Fruit fly (Drosophila melanogaster) whole organism, prepupa: ENCODE measurements around the gene Ppt2.

ENCODE experiments used
- Blimp-1 ChIP-seq: fragments of 200-800 bp; sonication (Bioruptor generic); optimal IDR thresholded peaks from 3 replicates; lab custom pipeline; 2017; ENCODE audit warnings: missing biosample characterization, missing genetic modification characterization, mild to moderate bottlenecking, moderate library complexity, missing genetic modification reagents
- CG10631 ChIP-seq: fragments of 200-800 bp; sonication (Bioruptor generic); optimal IDR thresholded peaks from 2 replicates; lab custom pipeline; 2016; ENCODE audit warnings: missing biosample characterization, missing genetic modification characterization
- CG11294 ChIP-seq: fragments of 200-800 bp; sonication (Bioruptor generic); IDR thresholded peaks from 2 replicates; pipeline ENCODE4 v1.3.6; 2022; ENCODE audit warnings: missing biosample characterization, missing genetic modification characterization
- CG15336 ChIP-seq: fragments of 200-800 bp; sonication (Bioruptor generic); IDR thresholded peaks from 2 replicates; pipeline ENCODE4 v1.3.6; 2022; ENCODE audit warnings: missing biosample characterization, missing genetic modification characterization
- CG1621 ChIP-seq: fragments of 200-800 bp; sonication (Bioruptor generic); optimal IDR thresholded peaks from 3 replicates; lab custom pipeline; 2018; ENCODE audit warnings: missing biosample characterization, mild to moderate bottlenecking, missing genetic modification characterization
- CG3032 ChIP-seq: fragments of 200-800 bp; optimal IDR thresholded peaks from 2 replicates; lab custom pipeline; 2019; ENCODE audit warnings: missing biosample characterization, mild to moderate bottlenecking, missing genetic modification characterization, moderate library complexity
- CG31627 ChIP-seq: fragments of 200-800 bp; sonication (Bioruptor generic); optimal IDR thresholded peaks from 3 replicates; lab custom pipeline; 2016; ENCODE audit warnings: missing biosample characterization, missing genetic modification characterization
- CG32006 ChIP-seq: fragments of 200-800 bp; sonication (Bioruptor generic); optimal IDR thresholded peaks from 3 replicates; lab custom pipeline; 2017; ENCODE audit warnings: missing biosample characterization, mild to moderate bottlenecking, missing genetic modification characterization
- CG34406 ChIP-seq: fragments of 200-800 bp; sonication (Bioruptor generic); optimal IDR thresholded peaks from 3 replicates; lab custom pipeline; 2016; ENCODE audit warnings: missing biosample characterization, missing genetic modification characterization
- CG6276 ChIP-seq: fragments of 200-800 bp; sonication (Bioruptor generic); optimal IDR thresholded peaks from 2 replicates; lab custom pipeline; 2017; ENCODE audit warnings: missing biosample characterization, mild to moderate bottlenecking, missing genetic modification characterization
- CG6808 ChIP-seq: fragments of 200-800 bp; sonication (Bioruptor generic); optimal IDR thresholded peaks from 3 replicates; lab custom pipeline; 2017; ENCODE audit warnings: missing biosample characterization, missing genetic modification characterization, mild to moderate bottlenecking, moderate library complexity, missing genetic modification reagents
- CG7368 ChIP-seq: fragments of 200-800 bp; sonication (Bioruptor generic); optimal IDR thresholded peaks from 3 replicates; lab custom pipeline; 2016; ENCODE audit warnings: missing biosample characterization, missing genetic modification characterization
- CG8119 ChIP-seq: fragments of 200-800 bp; sonication (Bioruptor generic); IDR thresholded peaks from 3 replicates; pipeline ENCODE4 v1.3.6; 2022; ENCODE audit warnings: missing biosample characterization, missing genetic modification characterization
- CG8632 ChIP-seq: fragments of 200-800 bp; sonication (Bioruptor generic); optimal IDR thresholded peaks from 3 replicates; lab custom pipeline; 2016; ENCODE audit warnings: missing biosample characterization, missing genetic modification characterization
- CG9139 ChIP-seq: fragments of 200-800 bp; sonication (Bioruptor generic); optimal IDR thresholded peaks from 3 replicates; lab custom pipeline; 2017; ENCODE audit warnings: missing biosample characterization, mild to moderate bottlenecking, missing genetic modification characterization
- Eip78C ChIP-seq: fragments of 200-800 bp; sonication (Bioruptor generic); peaks from one replicate; lab custom pipeline; 2016; ENCODE audit warnings: missing biosample characterization, missing genetic modification characterization
- Hr4 ChIP-seq: fragments of 200-800 bp; sonication (Bioruptor generic); optimal IDR thresholded peaks from 3 replicates; lab custom pipeline; 2016; ENCODE audit warnings: missing biosample characterization, missing genetic modification characterization
- Met ChIP-seq: fragments of 200-800 bp; sonication (Bioruptor generic); optimal IDR thresholded peaks from 3 replicates; lab custom pipeline; 2016; ENCODE audit warnings: missing biosample characterization, missing genetic modification characterization
- OdsH ChIP-seq: fragments of 200-800 bp; sonication (Bioruptor generic); optimal IDR thresholded peaks from 3 replicates; lab custom pipeline; 2016; ENCODE audit warnings: missing biosample characterization, missing genetic modification characterization
- Smox ChIP-seq: fragments of 200-800 bp; sonication (Bioruptor generic); optimal IDR thresholded peaks from 3 replicates; lab custom pipeline; 2016; ENCODE audit warnings: missing biosample characterization, missing genetic modification characterization
- Sox14 ChIP-seq: fragments of 200-800 bp; sonication (Bioruptor generic); optimal IDR thresholded peaks from 3 replicates; lab custom pipeline; 2016; ENCODE audit warnings: missing biosample characterization, missing genetic modification characterization
- Sox15 ChIP-seq: fragments of 200-800 bp; sonication (Bioruptor generic); optimal IDR thresholded peaks from 3 replicates; lab custom pipeline; 2016; ENCODE audit warnings: missing biosample characterization, missing genetic modification characterization
- achi ChIP-seq: fragments of 200-800 bp; sonication (Bioruptor generic); optimal IDR thresholded peaks from 3 replicates; lab custom pipeline; 2016; ENCODE audit warnings: missing biosample characterization, missing genetic modification characterization
- acj6 ChIP-seq: fragments of 200-800 bp; sonication (Bioruptor generic); optimal IDR thresholded peaks from 3 replicates; lab custom pipeline; 2016; ENCODE audit warnings: missing biosample characterization, missing genetic modification characterization
- dac ChIP-seq: fragments of 200-800 bp; sonication (Bioruptor generic); optimal IDR thresholded peaks from 2 replicates; lab custom pipeline; 2017; ENCODE audit warnings: missing biosample characterization, mild to moderate bottlenecking, missing genetic modification characterization
- dsx ChIP-seq: fragments of 200-800 bp; optimal IDR thresholded peaks from 3 replicates; lab custom pipeline; 2019; ENCODE audit warnings: missing biosample characterization, mild to moderate bottlenecking, missing genetic modification characterization, moderate library complexity; ENCODE audit not compliant: poor library complexity, severe bottlenecking
- eg ChIP-seq: fragments of 200-800 bp; sonication (Bioruptor generic); IDR thresholded peaks from 3 replicates; pipeline ENCODE4 v1.3.6; 2022; ENCODE audit warnings: missing biosample characterization, missing genetic modification characterization
- fd59A ChIP-seq: fragments of 200-800 bp; sonication (Bioruptor generic); optimal IDR thresholded peaks from 2 replicates; lab custom pipeline; 2017; ENCODE audit warnings: missing biosample characterization, mild to moderate bottlenecking, missing genetic modification characterization, missing genetic modification reagents
- lz ChIP-seq: fragments of 200-800 bp; sonication (Bioruptor generic); optimal IDR thresholded peaks from 3 replicates; lab custom pipeline; 2016; ENCODE audit warnings: missing biosample characterization, missing genetic modification characterization
- net ChIP-seq: fragments of 200-800 bp; sonication (Bioruptor generic); optimal IDR thresholded peaks from 3 replicates; lab custom pipeline; 2016; ENCODE audit warnings: missing biosample characterization, missing genetic modification characterization
- pdm3 ChIP-seq: fragments of 200-800 bp; sonication (Bioruptor generic); optimal IDR thresholded peaks from 3 replicates; lab custom pipeline; 2016; ENCODE audit warnings: missing biosample characterization, missing genetic modification characterization
- svp ChIP-seq: fragments of 200-800 bp; sonication (Bioruptor generic); peaks from one replicate; lab custom pipeline; 2016; ENCODE audit warnings: missing biosample characterization, missing genetic modification characterization
- topi ChIP-seq: fragments of 200-800 bp; sonication (Bioruptor generic); optimal IDR thresholded peaks from 3 replicates; lab custom pipeline; 2016; ENCODE audit warnings: missing biosample characterization, missing genetic modification characterization

Ppt2 gene

DNA sequence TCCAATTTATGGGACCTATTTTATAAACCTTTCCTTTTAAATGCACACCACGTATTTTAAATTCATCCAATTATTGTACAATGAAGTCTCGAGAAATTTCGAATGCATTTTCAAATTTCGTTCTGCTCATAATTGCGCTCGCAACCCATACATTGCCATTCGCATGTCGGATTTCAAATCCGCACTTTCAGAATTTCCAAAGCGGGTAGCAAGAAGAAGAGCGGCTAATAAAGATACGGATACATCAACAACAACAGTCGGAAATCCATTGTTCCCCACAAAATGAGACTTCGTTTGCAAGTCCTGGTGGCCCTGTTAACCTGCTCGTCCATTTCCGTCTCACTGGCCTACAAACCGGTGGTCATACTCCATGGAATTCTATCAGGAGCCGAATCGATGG lies at the start of gene Ppt2:
Gene Ppt2, plus strand, starts transcription at position 209 of the 400 bp plus-strand sequence.
- TF ChIP-seq CG1621 (tag; lab: Kevin White, UChicago) (peak; percentile 77), Sox14 (GFP tag; lab: Kevin White, UChicago) (peak; percentile 80), CG8632 (GFP tag; lab: Kevin White, UChicago) (no peak), Smox (GFP tag; lab: Kevin White, UChicago) (no peak)

DNA sequence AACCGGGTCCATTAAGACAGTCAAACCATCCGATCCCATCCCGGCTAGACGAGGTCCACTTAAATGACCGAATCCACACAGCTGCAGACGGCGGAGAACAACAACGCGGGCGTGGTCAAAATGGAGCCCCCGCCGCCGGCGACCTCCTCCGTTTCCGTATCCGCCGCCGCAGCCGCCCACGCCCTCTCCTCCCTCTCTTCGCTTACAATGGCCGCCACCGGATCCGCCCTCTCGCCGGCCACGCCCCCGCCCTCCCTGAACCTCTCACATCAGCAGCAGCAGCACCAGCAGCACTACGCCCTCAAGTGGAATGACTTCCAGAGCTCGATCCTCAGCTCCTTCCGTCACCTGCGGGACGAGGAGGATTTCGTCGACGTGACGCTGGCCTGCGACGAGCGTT lies 44.6 kb upstream of the Ppt2 start:
- TF ChIP-seq Sox15 (GFP tag; lab: Kevin White, UChicago): no peak
- TF ChIP-seq CG11294 (GFP tag; lab: Robert Waterston, UW): no peak
- no peak for TF ChIP-seq svp (GFP tag; lab: Kevin White, UChicago)
- TF ChIP-seq CG34406: no peak
- TF ChIP-seq fd59A (GFP tag; lab: Kevin White, UChicago): no peak
- TF ChIP-seq eg (GFP tag; lab: Robert Waterston, UW): no peak
- TF ChIP-seq Smox (GFP tag; lab: Kevin White, UChicago): no peak
- no peak for TF ChIP-seq Met (GFP tag; lab: Kevin White, UChicago)
- no peak for TF ChIP-seq Eip78C (GFP tag; lab: Kevin White, UChicago)
- TF ChIP-seq dsx (GFP tag; lab: Kevin White, UChicago): no peak
- TF ChIP-seq, all 60 proteins: peak for 0

DNA sequence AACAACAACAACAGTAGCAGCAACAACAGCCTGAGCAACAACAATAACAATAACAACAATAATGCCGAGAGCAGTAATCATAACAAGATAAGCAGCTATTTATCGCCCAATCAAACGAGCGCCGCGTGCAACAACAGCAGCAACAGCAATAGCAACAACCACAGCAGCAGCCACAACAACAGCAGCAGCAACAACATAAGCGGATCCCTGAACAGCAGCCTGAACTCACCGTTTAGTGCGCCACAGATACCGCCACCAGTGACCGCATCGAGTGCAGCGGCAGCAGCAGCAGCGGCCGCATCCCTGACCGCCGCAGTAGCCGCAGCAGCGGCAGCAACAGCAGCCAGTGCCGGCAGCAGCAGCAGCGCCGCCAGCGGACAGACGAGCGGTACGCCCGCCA lies 43.7 kb upstream of the Ppt2 start:
- TF ChIP-seq Sox14 (GFP tag; lab: Kevin White, UChicago): no peak
- TF ChIP-seq Smox (GFP tag; lab: Kevin White, UChicago): no peak
- no peak for TF ChIP-seq OdsH
- no peak for TF ChIP-seq CG31627
- no peak for TF ChIP-seq CG6808 (GFP tag; lab: Kevin White, UChicago)
- TF ChIP-seq topi: no peak
- no peak for TF ChIP-seq net (GFP tag; lab: Kevin White, UChicago)
- TF ChIP-seq Blimp-1 (GFP tag; lab: Kevin White, UChicago): no peak
- TF ChIP-seq CG6276: no peak
- TF ChIP-seq pdm3 (GFP tag; lab: Kevin White, UChicago): no peak
- TF ChIP-seq CG1621 (tag; lab: Kevin White, UChicago): no peak
- no peak for TF ChIP-seq acj6
- no peak for TF ChIP-seq CG11294 (GFP tag; lab: Robert Waterston, UW)

DNA sequence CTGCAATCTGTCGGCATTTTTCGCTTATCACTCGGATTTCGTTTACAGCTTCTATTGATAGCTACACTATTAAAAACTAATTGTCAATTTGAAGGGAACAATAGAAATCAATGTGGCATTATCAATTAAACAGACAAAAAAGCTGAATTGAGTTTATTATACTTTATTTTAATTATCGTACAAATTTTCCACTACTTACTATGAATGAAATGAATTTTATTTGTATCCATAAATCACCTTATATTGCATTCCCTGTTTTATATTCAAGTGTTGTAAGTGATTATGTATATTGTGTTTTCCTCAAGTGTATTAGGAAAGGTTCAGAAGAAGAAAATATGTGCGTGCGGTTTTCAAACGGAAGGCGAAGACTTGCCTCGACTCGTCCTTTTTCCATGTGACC lies 36.2 kb upstream of the Ppt2 start:
- TF ChIP-seq CG7368 (GFP tag; lab: Kevin White, UChicago): no peak
- TF ChIP-seq Sox14 (GFP tag; lab: Kevin White, UChicago): no peak
- TF ChIP-seq dsx (GFP tag; lab: Kevin White, UChicago): no peak
- TF ChIP-seq CG3032 (tag; lab: Kevin White, UChicago): no peak

DNA sequence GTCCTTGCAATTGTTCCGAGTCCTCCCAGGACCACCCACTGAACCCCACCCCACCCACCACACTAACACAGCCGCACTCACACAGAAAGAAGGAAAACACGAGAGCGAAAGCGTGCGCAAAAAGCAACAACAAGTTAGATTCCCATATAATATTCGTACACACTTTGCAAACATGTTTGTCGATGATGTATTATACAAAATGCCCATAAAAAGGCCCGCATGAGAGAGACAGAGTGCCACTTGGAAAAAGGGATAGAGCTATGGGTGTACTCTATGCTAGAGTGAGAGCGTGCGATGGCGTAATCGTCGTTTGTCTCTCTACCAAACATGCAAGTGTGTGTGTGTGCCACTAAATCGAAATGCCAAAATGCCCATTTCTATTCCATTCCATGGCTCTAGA lies 32.4 kb upstream of the Ppt2 start:
- TF ChIP-seq Blimp-1 (GFP tag; lab: Kevin White, UChicago): no peak
- no peak for TF ChIP-seq CG6808 (GFP tag; lab: Kevin White, UChicago)
- TF ChIP-seq CG10631 (GFP tag; lab: Kevin White, UChicago): no peak
- TF ChIP-seq CG1621 (tag; lab: Kevin White, UChicago): no peak
- no peak for TF ChIP-seq CG9139 (GFP tag; lab: Kevin White, UChicago)
- no peak for TF ChIP-seq fd59A (GFP tag; lab: Kevin White, UChicago)
- TF ChIP-seq pdm3 (GFP tag; lab: Kevin White, UChicago): no peak
- no peak for TF ChIP-seq CG11294 (GFP tag; lab: Robert Waterston, UW)

DNA sequence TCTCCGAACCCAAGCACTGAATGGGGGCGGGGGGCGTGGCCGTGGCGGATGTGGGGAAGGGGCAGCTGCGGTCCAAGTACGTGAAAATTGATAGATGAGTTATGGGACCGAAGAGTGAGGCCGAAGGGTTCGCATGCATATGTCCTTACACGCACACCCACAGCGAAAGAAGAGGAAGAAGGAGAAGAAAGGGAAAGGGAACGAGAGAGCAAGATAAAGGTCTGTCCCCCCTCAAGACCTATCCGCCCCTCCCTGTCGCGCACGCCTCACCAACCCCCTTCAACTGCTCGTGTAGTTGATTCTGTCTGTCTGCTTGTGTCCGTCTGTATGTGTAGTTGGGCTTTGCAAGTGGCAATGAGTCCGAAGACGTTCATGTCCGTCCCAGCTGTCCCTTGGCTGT lies 30.7 kb upstream of the Ppt2 start:
- TF ChIP-seq dsx (GFP tag; lab: Kevin White, UChicago) (no peak), dac (GFP tag; lab: Kevin White, UChicago) (no peak)

DNA sequence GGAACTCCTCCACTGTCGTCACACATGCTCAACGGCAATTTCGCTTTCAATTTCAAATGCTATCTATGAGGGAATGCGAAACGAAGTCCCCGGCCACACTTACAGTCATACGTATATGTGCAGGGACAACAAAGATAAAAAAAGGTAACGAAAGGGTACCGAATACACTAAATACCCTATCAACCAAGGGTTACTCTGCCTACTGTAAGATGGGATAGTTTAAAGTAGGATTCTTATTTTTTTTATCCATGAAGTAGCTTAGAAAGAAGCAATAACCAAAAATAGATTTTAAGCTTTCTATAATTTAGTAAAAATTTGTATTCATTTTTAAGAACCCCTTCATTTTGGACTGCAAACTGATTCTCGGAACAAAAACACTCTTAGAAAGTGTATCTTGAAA lies 28.9 kb upstream of the Ppt2 start:
- TF ChIP-seq svp (GFP tag; lab: Kevin White, UChicago) (no peak), eg (GFP tag; lab: Robert Waterston, UW) (0 out of 3 replicates have a peak, but pooled peaks have one; percentile 15), CG8119 (GFP tag; lab: Robert Waterston, UW) (peak; percentile 38; the same call in 1 of the 3 replicates), CG15336 (GFP tag; lab: Robert Waterston, UW) (0 out of 2 replicates have a peak, but pooled peaks have one; percentile 34), lz (peak; percentile 7), CG10631 (GFP tag; lab: Kevin White, UChicago) (no peak), Hr4 (peak; percentile 56), fd59A (GFP tag; lab: Kevin White, UChicago) (no peak), Blimp-1 (GFP tag; lab: Kevin White, UChicago) (no peak), net (GFP tag; lab: Kevin White, UChicago) (no peak), Eip78C (GFP tag; lab: Kevin White, UChicago) (peak; percentile 66), CG9139 (GFP tag; lab: Kevin White, UChicago) (no peak), CG32006 (GFP tag; lab: Kevin White, UChicago) (peak; percentile 41), achi (GFP tag; lab: Kevin White, UChicago) (no peak)
- TF ChIP-seq, all 60 proteins: peak for 7
